Fruit fly (Drosophila melanogaster) whole organism, adult: ENCODE data around the gene CG31055.

ENCODE experiments used
- CG7101 ChIP-seq: fragments of 200-800 bp; sonication (Bioruptor generic); optimal IDR thresholded peaks from 2 replicates; lab custom pipeline; 2018; ENCODE audit warnings: missing biosample characterization, mild to moderate bottlenecking, missing genetic modification characterization, moderate library complexity
- cic ChIP-seq: fragments of 200-800 bp; sonication (Bioruptor generic); optimal IDR thresholded peaks from 2 replicates; lab custom pipeline; 2017; ENCODE audit warnings: missing biosample characterization, mild to moderate bottlenecking, missing genetic modification characterization, moderate library complexity
- cnc ChIP-seq, 2 experiments: fragments of >200 bp; optimal IDR thresholded peaks; 2 replicates each; lab custom pipeline; 2017
- ovo ChIP-seq: fragments of 200-800 bp; sonication (Bioruptor generic); optimal IDR thresholded peaks from 2 replicates; lab custom pipeline; 2016; ENCODE audit warnings: missing biosample characterization, missing genetic modification characterization
- tj ChIP-seq: fragments of 200-800 bp; sonication (Bioruptor generic); optimal IDR thresholded peaks from 3 replicates; lab custom pipeline; 2017; ENCODE audit warnings: missing biosample characterization, mild to moderate bottlenecking, missing genetic modification characterization, moderate library complexity

DNA sequence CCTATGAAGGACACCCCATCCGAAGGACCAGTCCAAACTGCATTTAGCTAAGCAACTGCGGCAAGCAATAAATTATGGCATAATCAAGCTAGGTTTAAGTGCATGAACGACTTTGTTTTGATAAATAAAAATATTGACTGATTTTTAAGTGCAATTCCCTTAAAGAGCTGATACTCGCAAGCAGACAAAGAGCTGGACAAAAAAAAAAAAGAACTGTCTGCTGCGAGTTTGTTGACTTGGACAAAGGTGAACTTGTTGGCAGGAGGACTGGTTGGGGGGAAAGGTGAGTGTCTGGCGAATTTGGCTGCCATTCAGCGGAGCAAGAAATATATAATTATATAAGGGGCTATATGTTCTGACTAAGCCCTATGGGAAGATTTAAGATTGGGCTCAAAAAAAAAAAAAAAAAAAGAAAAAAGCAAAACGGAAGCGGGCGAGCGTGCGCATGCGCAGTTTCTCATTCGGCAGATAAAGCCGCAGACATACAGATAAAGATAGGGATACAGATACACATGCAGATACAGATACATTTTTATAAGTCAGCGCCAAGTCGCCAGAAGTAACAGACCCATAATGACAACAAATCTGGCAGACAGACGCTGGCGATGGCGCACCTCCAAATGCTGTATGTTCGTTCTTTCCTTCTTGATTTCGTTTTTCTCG, 4.8 kb upstream of the CG31055 start:
- no peak for TF ChIP-seq cnc (optimal IDR thresholded peaks at IDR 0.05; lab: Kevin White, UChicago)
- TF ChIP-seq CG7101 (tag; lab: Kevin White, UChicago), result no peak
- TF ChIP-seq tj (GFP tag; lab: Kevin White, UChicago), result no peak
- TF ChIP-seq ovo (GFP tag; lab: Kevin White, UChicago), result no peak
- TF ChIP-seq cic, result no peak
